Worm (Caenorhabditis elegans) whole organism, L2 larva: ENCODE data around the gene clec-84.

Experiments
- ZK546.5 ChIP-seq: sonication (generic microtip); optimal IDR thresholded peaks from 2 replicates; lab custom pipeline; 2017; ENCODE audit warnings: missing biosample characterization, missing genetic modification characterization
- aly-2 ChIP-seq: fragments of 150-350 bp; optimal IDR thresholded peaks from 2 replicates; lab custom pipeline; 2014; ENCODE audit warnings: missing biosample characterization, missing genetic modification characterization
- ceh-16 ChIP-seq: fragments of 150-350 bp; optimal IDR thresholded peaks from 2 replicates; lab custom pipeline; 2014; ENCODE audit warnings: missing biosample characterization, missing genetic modification characterization
- ceh-82 ChIP-seq: fragments of 150-350 bp; optimal IDR thresholded peaks from 2 replicates; lab custom pipeline; 2014; ENCODE audit warnings: missing biosample characterization, missing genetic modification characterization
- egl-27 ChIP-seq: sonication (generic microtip); optimal IDR thresholded peaks from 3 replicates; lab custom pipeline; 2017; ENCODE audit warnings: missing biosample characterization, missing genetic modification reagents, missing genetic modification characterization
- fos-1 ChIP-seq: fragments of 150-350 bp; optimal IDR thresholded peaks from 2 replicates; lab custom pipeline; 2014; ENCODE audit warnings: missing biosample characterization, missing genetic modification characterization
- lin-11 ChIP-seq: fragments of 150-350 bp; sonication (generic microtip); optimal IDR thresholded peaks from 2 replicates; lab custom pipeline; 2014; ENCODE audit warnings: missing biosample characterization, missing genetic modification characterization, inconsistent platforms, mixed read lengths
- mbf-1 ChIP-seq: sonication (generic microtip); optimal IDR thresholded peaks from 2 replicates; lab custom pipeline; 2017; ENCODE audit warnings: missing biosample characterization, missing genetic modification characterization
- mdl-1 ChIP-seq, 2 experiments: fragments of 150-350 bp in 1 of 2; sonication (generic microtip) in 1 of 2; optimal IDR thresholded peaks; 2 replicates each; lab custom pipeline; 2017; ENCODE audit warnings: missing biosample characterization in 2 of 2, missing genetic modification characterization in 2 of 2
- nhr-11 ChIP-seq: fragments of 150-350 bp; optimal IDR thresholded peaks from 2 replicates; lab custom pipeline; 2014; ENCODE audit warnings: missing biosample characterization, missing genetic modification characterization
- sma-9 ChIP-seq, 2 experiments: fragments of 150-350 bp in 1 of 2; sonication (generic microtip) in 1 of 2; optimal IDR thresholded peaks; 2 replicates each; lab custom pipeline; 2014 to 2016; ENCODE audit warnings: missing genetic modification characterization in 2 of 2, mild to moderate bottlenecking in 1 of 2, missing biosample characterization in 1 of 2, missing compliant biosample characterization in 1 of 2, missing genetic modification reagents in 1 of 2, moderate library complexity in 1 of 2
- zag-1 ChIP-seq: fragments of 150-350 bp; optimal IDR thresholded peaks from 2 replicates; lab custom pipeline; 2014; ENCODE audit warnings: missing biosample characterization, missing genetic modification characterization

DNA sequence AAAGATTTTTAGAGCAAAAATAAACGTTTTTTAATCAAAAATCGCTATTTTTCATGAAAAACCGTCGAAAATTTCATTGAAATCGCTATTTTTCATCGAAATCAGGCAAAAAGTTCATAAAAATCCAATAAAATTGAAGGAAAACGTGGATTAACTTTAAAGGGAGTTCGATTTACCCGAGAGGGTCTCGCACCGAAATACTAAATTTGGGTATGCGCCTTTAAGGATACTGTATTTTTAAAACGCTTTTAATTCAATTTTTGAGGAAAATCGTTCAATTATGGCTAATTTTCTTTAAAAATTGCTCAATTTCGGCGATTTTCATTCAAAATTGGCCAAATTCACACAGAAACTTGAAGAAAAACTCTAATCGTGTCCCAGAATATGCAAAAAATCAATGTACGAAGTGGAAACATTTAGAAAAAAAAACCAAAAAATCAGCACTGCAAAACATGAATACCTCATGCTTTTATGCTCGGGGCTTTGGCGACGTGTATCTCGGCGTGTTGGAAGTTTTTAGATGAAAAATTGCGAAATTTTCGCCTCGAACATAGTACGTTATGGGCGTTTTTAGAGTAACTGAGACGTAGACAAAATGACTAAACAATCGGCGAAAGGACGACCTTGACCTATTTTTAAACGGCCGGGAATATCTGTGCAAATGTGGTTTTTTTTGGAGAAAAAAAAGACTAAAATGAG is 50.7 kb downstream of the clec-84 start:
- TF ChIP-seq nhr-11 (tag; lab: Kevin White, UChicago) (no peak), ceh-82 (tag; lab: Kevin White, UChicago) (no peak), fos-1 (tag; lab: Kevin White, UChicago) (no peak), ZK546.5 (tag; lab: Kevin White, UChicago) (no peak), zag-1 (tag; lab: Kevin White, UChicago) (no peak), aly-2 (tag; lab: Kevin White, UChicago) (no peak), mbf-1 (tag; lab: Kevin White, UChicago) (no peak), ceh-16 (tag; lab: Kevin White, UChicago) (no peak), lin-11 (tag; lab: Kevin White, UChicago) (no peak), egl-27 (tag; lab: Kevin White, UChicago) (no peak), mdl-1 (tag; optimal IDR thresholded peaks at IDR 0.05; lab: Kevin White, UChicago) (no peak), sma-9 (GFP tag; optimal IDR thresholded peaks at IDR 0.05; lab: Kevin White, UChicago) (no peak), sma-9 (tag; optimal IDR thresholded peaks at IDR 0.05; lab: Kevin White, UChicago) (no peak)
